Worm (Caenorhabditis elegans) whole organism, late embryonic: ENCODE measurements around the gene C29F3.7.

ENCODE experiments used
- F13H6.1 ChIP-seq: sonication (generic microtip); optimal IDR thresholded peaks from 2 replicates; lab custom pipeline; 2016; ENCODE audit warnings: missing genetic modification characterization, missing compliant biosample characterization
- fkh-10 ChIP-seq: fragments of 150-350 bp; optimal IDR thresholded peaks from 2 replicates; lab custom pipeline; 2014; ENCODE audit warnings: missing biosample characterization, missing genetic modification reagents, missing genetic modification characterization
- hlh-8 ChIP-seq: sonication (generic microtip); optimal IDR thresholded peaks from 2 replicates; lab custom pipeline; 2016; ENCODE audit warnings: missing genotype, missing genetic modification characterization, missing compliant biosample characterization
- lin-11 ChIP-seq: fragments of 200-800 bp; sonication (Bioruptor generic); optimal IDR thresholded peaks from 2 replicates; lab custom pipeline; 2018; ENCODE audit warnings: mild to moderate bottlenecking, missing genetic modification characterization, missing compliant biosample characterization
- pax-1 ChIP-seq: fragments of 150-350 bp; optimal IDR thresholded peaks from 2 replicates; lab custom pipeline; 2014; ENCODE audit warnings: missing biosample characterization, missing genetic modification characterization

Gene C29F3.7

DNA sequence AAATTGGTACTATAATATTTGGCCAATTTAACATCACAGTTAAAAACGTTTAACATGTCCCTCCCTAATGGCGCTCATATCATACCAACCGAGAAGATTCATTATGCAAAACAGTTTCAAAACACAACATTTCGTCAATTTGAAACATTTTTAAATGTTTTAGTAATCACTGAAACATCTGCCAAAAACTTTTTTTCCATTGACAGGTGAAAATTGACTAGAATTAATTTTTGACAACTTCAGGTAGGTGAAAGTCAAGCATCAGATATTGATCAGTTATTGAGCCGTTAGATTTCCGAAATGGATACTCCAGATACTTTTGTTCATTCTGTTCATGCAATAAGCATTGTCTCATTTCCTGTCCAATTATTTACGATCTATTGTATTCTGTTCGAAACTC is 52.2 kb downstream of the C29F3.7 start, which contains the start of gene srh-257:
TSS of gene srh-257 (plus strand) at position 301 of the 400 bp plus-strand sequence.
- TF ChIP-seq F13H6.1: no peak
- TF ChIP-seq lin-11 (tag; lab: Kevin White, UChicago): no peak
- no peak for TF ChIP-seq hlh-8 (tag; lab: Kevin White, UChicago)
- TF ChIP-seq pax-1 (tag; lab: Kevin White, UChicago): no peak
- no peak for TF ChIP-seq fkh-10 (GFP tag; lab: Kevin White, UChicago)
